Worm (Caenorhabditis elegans) whole organism, late embryonic: Measurements from ENCODE around the gene tag-52.

Experiments used
- C08G9.2 ChIP-seq: sonication (generic microtip); optimal IDR thresholded peaks from 2 replicates; lab custom pipeline; 2016; ENCODE audit warnings: mild to moderate bottlenecking, missing genetic modification characterization, moderate library complexity, missing compliant biosample characterization
- C38D4.7 ChIP-seq: fragments of 200-800 bp; sonication (Bioruptor generic); optimal IDR thresholded peaks from 2 replicates; lab custom pipeline; 2018; ENCODE audit warnings: mild to moderate bottlenecking, missing genetic modification characterization, moderate library complexity, missing compliant biosample characterization
- F13H6.1 ChIP-seq: sonication (generic microtip); optimal IDR thresholded peaks from 2 replicates; lab custom pipeline; 2016; ENCODE audit warnings: missing genetic modification characterization, missing compliant biosample characterization
- K02D7.2 ChIP-seq: sonication (generic microtip); optimal IDR thresholded peaks from 2 replicates; lab custom pipeline; 2017; ENCODE audit warnings: mild to moderate bottlenecking, missing genetic modification characterization, missing compliant biosample characterization
- K09A11.1 ChIP-seq: sonication (generic microtip); optimal IDR thresholded peaks from 2 replicates; lab custom pipeline; 2017; ENCODE audit warnings: antibody characterized with exemption, mild to moderate bottlenecking, missing genetic modification characterization, missing compliant biosample characterization; ENCODE audit not compliant: insufficient read depth
- Y22D7AL.16 ChIP-seq: sonication (generic microtip); optimal IDR thresholded peaks from 2 replicates; lab custom pipeline; 2016; ENCODE audit warnings: missing genetic modification characterization, missing compliant biosample characterization
- ahr-1 ChIP-seq: sonication (generic microtip); optimal IDR thresholded peaks from 2 replicates; lab custom pipeline; 2016; ENCODE audit warnings: missing genetic modification characterization, missing compliant biosample characterization
- ama-1 ChIP-seq: fragments of 150-350 bp; optimal IDR thresholded peaks from 2 replicates; lab custom pipeline; 2014
- ceh-14 ChIP-seq: sonication (generic microtip); optimal IDR thresholded peaks from 2 replicates; lab custom pipeline; 2016; ENCODE audit warnings: missing genotype, missing genetic modification characterization, missing compliant biosample characterization
- ceh-18 ChIP-seq: sonication (generic microtip); optimal IDR thresholded peaks from 2 replicates; lab custom pipeline; 2016; ENCODE audit warnings: missing genetic modification characterization, missing compliant biosample characterization
- ceh-19 ChIP-seq: fragments of 200-800 bp; sonication (Bioruptor generic); optimal IDR thresholded peaks from 2 replicates; lab custom pipeline; 2018; ENCODE audit warnings: mild to moderate bottlenecking, missing genetic modification characterization, missing compliant biosample characterization
- ceh-24 ChIP-seq: sonication (generic microtip); optimal IDR thresholded peaks from 2 replicates; lab custom pipeline; 2016; ENCODE audit warnings: mild to moderate bottlenecking, missing genetic modification characterization, missing compliant biosample characterization
- ceh-30 ChIP-seq: fragments of 150-350 bp; optimal IDR thresholded peaks from 2 replicates; lab custom pipeline; 2014; ENCODE audit warnings: missing biosample characterization, missing genetic modification characterization
- ceh-45 ChIP-seq: fragments of 200-800 bp; sonication (Bioruptor generic); IDR thresholded peaks from 2 replicates; pipeline ENCODE4 v1.3.6; 2022; ENCODE audit warnings: missing genetic modification reagents, missing genetic modification characterization, missing compliant biosample characterization
- ceh-48 ChIP-seq: sonication (generic microtip); optimal IDR thresholded peaks from 2 replicates; lab custom pipeline; 2016; ENCODE audit warnings: missing genetic modification characterization, inconsistent platforms, missing compliant biosample characterization
- che-1 ChIP-seq: sonication (generic microtip); optimal IDR thresholded peaks from 2 replicates; lab custom pipeline; 2016; ENCODE audit warnings: mild to moderate bottlenecking, missing genetic modification characterization, missing compliant biosample characterization
- dmd-4 ChIP-seq: sonication (generic microtip); optimal IDR thresholded peaks from 2 replicates; lab custom pipeline; 2016; ENCODE audit warnings: borderline replicate concordance, missing genetic modification characterization, missing compliant biosample characterization
- dve-1 ChIP-seq: sonication (generic microtip); optimal IDR thresholded peaks from 2 replicates; lab custom pipeline; 2017; ENCODE audit warnings: antibody characterized with exemption, mild to moderate bottlenecking, missing genetic modification characterization, missing compliant biosample characterization
- elt-2 ChIP-seq: sonication (generic microtip); optimal IDR thresholded peaks from 2 replicates; lab custom pipeline; 2016; ENCODE audit warnings: missing genetic modification reagents, missing genetic modification characterization, missing compliant biosample characterization
- elt-4 ChIP-seq: sonication (generic microtip); optimal IDR thresholded peaks from 2 replicates; lab custom pipeline; 2016; ENCODE audit warnings: missing genetic modification characterization, missing compliant biosample characterization
- ets-4 ChIP-seq: sonication (generic microtip); optimal IDR thresholded peaks from 2 replicates; lab custom pipeline; 2016; ENCODE audit warnings: missing genetic modification characterization, missing compliant biosample characterization
- eyg-1 ChIP-seq: sonication (generic microtip); optimal IDR thresholded peaks from 2 replicates; lab custom pipeline; 2016; ENCODE audit warnings: missing genotype, missing genetic modification characterization, missing compliant biosample characterization
- fkh-10 ChIP-seq: fragments of 150-350 bp; optimal IDR thresholded peaks from 2 replicates; lab custom pipeline; 2014; ENCODE audit warnings: missing biosample characterization, missing genetic modification reagents, missing genetic modification characterization
- fkh-6 ChIP-seq: sonication (generic microtip); optimal IDR thresholded peaks from 2 replicates; lab custom pipeline; 2016; ENCODE audit warnings: missing genetic modification characterization, missing compliant biosample characterization
- gmeb-2 ChIP-seq: sonication (generic microtip); optimal IDR thresholded peaks from 2 replicates; lab custom pipeline; 2016; ENCODE audit warnings: missing genetic modification characterization, inconsistent platforms, missing compliant biosample characterization
- hlh-15 ChIP-seq: sonication (generic microtip); optimal IDR thresholded peaks from 2 replicates; lab custom pipeline; 2016; ENCODE audit warnings: missing genetic modification characterization, missing compliant biosample characterization
- hlh-30 ChIP-seq: sonication (generic microtip); optimal IDR thresholded peaks from 2 replicates; lab custom pipeline; 2017; ENCODE audit warnings: antibody characterized with exemption, missing genetic modification characterization, missing compliant biosample characterization; ENCODE audit not compliant: insufficient read depth
- hlh-8 ChIP-seq: sonication (generic microtip); optimal IDR thresholded peaks from 2 replicates; lab custom pipeline; 2016; ENCODE audit warnings: missing genotype, missing genetic modification characterization, missing compliant biosample characterization
- lim-6 ChIP-seq: sonication (generic microtip); optimal IDR thresholded peaks from 2 replicates; lab custom pipeline; 2016; ENCODE audit warnings: missing genetic modification characterization, missing compliant biosample characterization
- lin-11 ChIP-seq: fragments of 200-800 bp; sonication (Bioruptor generic); optimal IDR thresholded peaks from 2 replicates; lab custom pipeline; 2018; ENCODE audit warnings: mild to moderate bottlenecking, missing genetic modification characterization, missing compliant biosample characterization
- madf-2 ChIP-seq: sonication (generic microtip); optimal IDR thresholded peaks from 2 replicates; lab custom pipeline; 2017; ENCODE audit warnings: missing genetic modification characterization, missing compliant biosample characterization
- nfya-1 ChIP-seq: sonication (generic microtip); optimal IDR thresholded peaks from 2 replicates; lab custom pipeline; 2017; ENCODE audit warnings: missing genetic modification characterization, mild to moderate bottlenecking, missing compliant biosample characterization, antibody characterized with exemption, moderate library complexity
- nhr-11 ChIP-seq: fragments of 150-350 bp; optimal IDR thresholded peaks from 2 replicates; lab custom pipeline; 2014; ENCODE audit warnings: missing biosample characterization, missing genetic modification characterization
- pat-9 ChIP-seq: fragments of 200-800 bp; sonication (Bioruptor generic); optimal IDR thresholded peaks from 2 replicates; lab custom pipeline; 2018; ENCODE audit warnings: mild to moderate bottlenecking, missing genetic modification characterization, moderate library complexity, missing compliant biosample characterization
- pqm-1 ChIP-seq: sonication (generic microtip); optimal IDR thresholded peaks from 2 replicates; lab custom pipeline; 2016; ENCODE audit warnings: missing genetic modification characterization, missing compliant biosample characterization
- ref-2 ChIP-seq: sonication (generic microtip); optimal IDR thresholded peaks from 2 replicates; lab custom pipeline; 2016; ENCODE audit warnings: missing genetic modification characterization, missing compliant biosample characterization
- rnt-1 ChIP-seq: sonication (generic microtip); optimal IDR thresholded peaks from 2 replicates; lab custom pipeline; 2016; ENCODE audit warnings: missing genetic modification characterization, missing compliant biosample characterization
- sox-2 ChIP-seq: fragments of 200-800 bp; sonication (Bioruptor generic); IDR thresholded peaks from 2 replicates; pipeline ENCODE4 v1.3.6; 2022; ENCODE audit warnings: missing genetic modification reagents, missing genetic modification characterization, missing compliant biosample characterization
- sox-4 ChIP-seq: sonication (generic microtip); optimal IDR thresholded peaks from 2 replicates; lab custom pipeline; 2017; ENCODE audit warnings: mild to moderate bottlenecking, missing genetic modification characterization, inconsistent platforms, missing compliant biosample characterization
- syd-9 ChIP-seq: sonication (generic microtip); optimal IDR thresholded peaks from 2 replicates; lab custom pipeline; 2016; ENCODE audit warnings: mild to moderate bottlenecking, missing genetic modification characterization, moderate library complexity, missing compliant biosample characterization
- tbx-2 ChIP-seq: sonication (generic microtip); optimal IDR thresholded peaks from 2 replicates; lab custom pipeline; 2016; ENCODE audit warnings: missing genetic modification characterization, missing compliant biosample characterization
- tbx-7 ChIP-seq: sonication (generic microtip); optimal IDR thresholded peaks from 2 replicates; lab custom pipeline; 2016; ENCODE audit warnings: missing genotype, missing genetic modification characterization, missing compliant biosample characterization
- unc-42 ChIP-seq: sonication (generic microtip); optimal IDR thresholded peaks from 2 replicates; lab custom pipeline; 2016; ENCODE audit warnings: missing genotype, missing genetic modification characterization, missing compliant biosample characterization
- unc-86 ChIP-seq: sonication (generic microtip); optimal IDR thresholded peaks from 2 replicates; lab custom pipeline; 2016; ENCODE audit warnings: missing genetic modification characterization, missing compliant biosample characterization
- ztf-16 ChIP-seq: sonication (generic microtip); optimal IDR thresholded peaks from 2 replicates; lab custom pipeline; 2017; ENCODE audit warnings: missing genetic modification characterization, missing compliant biosample characterization

tag-52 gene

DNA sequence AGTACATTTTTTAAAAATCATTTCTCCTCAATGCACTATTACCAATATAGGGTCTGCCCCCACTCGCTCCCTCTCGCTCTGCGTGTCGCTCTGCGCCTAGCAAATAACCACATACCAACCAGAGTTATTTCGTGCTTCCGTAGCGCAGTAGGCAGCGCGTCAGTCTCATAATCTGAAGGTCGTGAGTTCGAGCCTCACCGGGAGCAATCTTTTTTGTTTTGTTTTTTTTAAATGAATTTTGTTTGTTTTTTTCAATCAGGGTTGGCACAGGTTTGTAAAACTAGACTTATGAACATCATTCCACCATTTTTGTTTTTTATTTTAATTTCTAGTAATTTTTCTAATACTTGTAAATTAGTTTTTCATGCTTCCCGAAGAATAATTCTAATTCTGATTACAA is 19.3 kb upstream of the tag-52 start (continued):
- TF ChIP-seq unc-42 (tag; lab: Kevin White, UChicago) (peak; percentile 68), syd-9 (peak; percentile 82), lin-11 (tag; lab: Kevin White, UChicago) (peak; percentile 83), ceh-45 (GFP tag; lab: Robert Waterston, UW) (peak; percentile 94), rnt-1 (tag; lab: Kevin White, UChicago) (peak; percentile 83), sox-2 (GFP tag; lab: Robert Waterston, UW) (peak; percentile 79), sox-4 (tag; lab: Kevin White, UChicago) (peak; percentile 87), hlh-30 (tag; lab: Kevin White, UChicago) (no peak), eyg-1 (tag; lab: Kevin White, UChicago) (peak; percentile 81), C08G9.2 (tag; lab: Kevin White, UChicago) (peak; percentile 77), madf-2 (peak; percentile 83), K09A11.1 (tag; lab: Kevin White, UChicago) (peak; percentile 47), ceh-18 (peak; percentile 75), nfya-1 (tag; lab: Kevin White, UChicago) (peak; percentile 64), pqm-1 (tag; lab: Kevin White, UChicago) (peak; percentile 69), ama-1 (no peak)

DNA sequence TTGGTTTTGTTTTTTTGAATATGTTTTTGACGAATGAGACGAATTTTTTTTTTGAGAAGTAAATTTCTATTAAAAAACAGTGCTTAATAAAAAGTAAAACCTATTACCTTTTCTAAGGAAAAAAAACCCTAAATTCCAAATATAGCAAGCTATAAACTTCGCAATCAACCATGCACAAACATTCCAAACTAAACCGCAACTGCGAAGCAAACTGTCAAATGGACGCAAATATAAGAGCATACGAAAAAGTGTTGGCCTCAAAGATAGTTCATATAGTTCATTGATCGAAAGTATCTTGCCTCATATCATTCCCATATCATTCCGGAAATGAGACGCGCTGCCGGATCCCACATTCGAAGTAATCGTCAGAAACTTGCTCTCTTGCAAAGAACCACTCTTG is 18.2 kb upstream of the tag-52 start, which contains the start of gene C01C4.3:
Gene C01C4.3 (plus strand): TSS at position 301 of the 400 bp plus-strand sequence.
- TF ChIP-seq C38D4.7 (GFP tag; lab: Kevin White, UChicago) (no peak), ref-2 (tag; lab: Kevin White, UChicago) (no peak), pat-9 (no peak), K02D7.2 (tag; lab: Kevin White, UChicago) (no peak), ceh-30 (tag; lab: Kevin White, UChicago) (no peak), nfya-1 (tag; lab: Kevin White, UChicago) (no peak), ets-4 (tag; lab: Kevin White, UChicago) (no peak), pqm-1 (tag; lab: Kevin White, UChicago) (no peak), nhr-11 (tag; lab: Kevin White, UChicago) (no peak), che-1 (no peak), lim-6 (tag; lab: Kevin White, UChicago) (no peak), hlh-8 (tag; lab: Kevin White, UChicago) (no peak), elt-4 (tag; lab: Kevin White, UChicago) (no peak), ceh-24 (tag; lab: Kevin White, UChicago) (no peak)

DNA sequence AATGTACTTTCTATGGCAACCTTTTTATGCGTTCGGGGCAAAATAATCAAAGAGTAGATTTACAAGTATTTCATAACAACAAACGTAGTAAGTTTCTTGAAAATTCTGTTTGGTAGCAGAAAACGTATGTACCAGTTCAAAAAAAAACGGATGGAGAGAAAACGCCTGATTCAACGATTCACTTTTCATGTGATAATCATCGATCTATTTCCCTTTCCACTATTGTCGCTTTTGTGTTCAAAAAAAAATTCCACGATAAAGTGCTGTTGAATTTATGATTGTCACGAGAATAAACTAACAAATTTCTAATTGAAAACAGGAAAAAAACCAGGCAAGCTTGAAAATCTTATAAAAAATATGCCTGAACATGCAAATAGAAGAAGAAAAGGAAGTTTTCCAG is 17.5 kb upstream of the tag-52 start:
- TF ChIP-seq ets-4 (tag; lab: Kevin White, UChicago) = no peak
- TF ChIP-seq lim-6 (tag; lab: Kevin White, UChicago) = no peak
- no peak for TF ChIP-seq ceh-14 (tag; lab: Kevin White, UChicago)
- no peak for TF ChIP-seq F13H6.1 (tag; lab: Kevin White, UChicago)
- no peak for TF ChIP-seq sox-4 (tag; lab: Kevin White, UChicago)
- no peak for TF ChIP-seq hlh-8 (tag; lab: Kevin White, UChicago)
- TF ChIP-seq fkh-6 (tag; lab: Kevin White, UChicago) = no peak
- TF ChIP-seq rnt-1 (tag; lab: Kevin White, UChicago) = no peak
- no peak for TF ChIP-seq che-1
- TF ChIP-seq C08G9.2 (tag; lab: Kevin White, UChicago) = no peak
- no peak for TF ChIP-seq sox-2 (GFP tag; lab: Robert Waterston, UW)
- no peak for TF ChIP-seq ceh-19 (GFP tag; lab: Kevin White, UChicago)
- no peak for TF ChIP-seq dmd-4 (tag; lab: Kevin White, UChicago)
- no peak for TF ChIP-seq lin-11 (tag; lab: Kevin White, UChicago)
- TF ChIP-seq hlh-15 (tag; lab: Kevin White, UChicago) = no peak
- TF ChIP-seq C38D4.7 (GFP tag; lab: Kevin White, UChicago) = no peak
- no peak for TF ChIP-seq ahr-1 (tag; lab: Kevin White, UChicago)
- TF ChIP-seq, all 69 proteins: peak for 0

DNA sequence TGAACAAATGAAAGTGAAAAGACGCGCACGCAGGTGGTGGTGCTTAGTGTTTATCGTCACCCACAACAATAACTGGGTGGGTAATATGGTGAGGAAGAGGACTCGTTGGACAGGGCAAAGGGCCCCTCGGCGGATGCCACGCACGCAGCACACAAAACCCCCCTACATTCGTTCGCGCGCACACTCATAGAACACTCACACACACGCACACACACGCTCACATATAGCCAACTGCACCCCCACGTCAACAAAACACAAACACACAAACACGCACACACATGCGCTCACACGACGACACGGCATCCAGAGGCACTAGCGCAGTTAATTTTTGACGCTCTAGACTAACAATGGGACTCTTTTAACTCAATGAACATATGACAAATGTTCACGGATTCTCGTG is 15.8 kb upstream of the tag-52 start:
- TF ChIP-seq tbx-2 (peak; percentile 79), unc-86 (tag; lab: Kevin White, UChicago) (no peak), rnt-1 (tag; lab: Kevin White, UChicago) (peak; percentile 39), tbx-7 (tag; lab: Kevin White, UChicago) (no peak), ztf-16 (tag; lab: Kevin White, UChicago) (no peak), elt-2 (tag; lab: Kevin White, UChicago) (peak; percentile 28), sox-4 (tag; lab: Kevin White, UChicago) (no peak), Y22D7AL.16 (no peak), ceh-24 (tag; lab: Kevin White, UChicago) (no peak), dve-1 (tag; lab: Kevin White, UChicago) (no peak), ceh-48 (tag; lab: Kevin White, UChicago) (no peak), ceh-18 (peak; percentile 51), madf-2 (peak; percentile 41), fkh-10 (no peak), nfya-1 (tag; lab: Kevin White, UChicago) (peak; percentile 56), C08G9.2 (tag; lab: Kevin White, UChicago) (peak; percentile 33), gmeb-2 (tag; lab: Kevin White, UChicago) (no peak), C38D4.7 (GFP tag; lab: Kevin White, UChicago) (no peak)
